Worm (Caenorhabditis elegans) whole organism, L4 larva: ENCODE data around the gene csp-2.

Experiments used
- ama-1 ChIP-seq: fragments of 150-350 bp; optimal IDR thresholded peaks from 2 replicates; lab custom pipeline; 2014; ENCODE audit warnings: inconsistent platforms, mixed read lengths
- ceh-28 ChIP-seq: fragments of 150-350 bp; optimal IDR thresholded peaks from 2 replicates; lab custom pipeline; 2014; ENCODE audit warnings: missing biosample characterization, missing genetic modification reagents, missing genetic modification characterization
- fos-1 ChIP-seq: fragments of 150-350 bp; optimal IDR thresholded peaks from 2 replicates; lab custom pipeline; 2014; ENCODE audit warnings: missing biosample characterization, missing genetic modification characterization
- hmg-1.1 ChIP-seq: fragments of 200-800 bp; sonication (Bioruptor generic); IDR thresholded peaks from 2 replicates; pipeline ENCODE4 v1.3.6; 2022; ENCODE audit warnings: missing genetic modification reagents, missing genetic modification characterization, missing compliant biosample characterization
- lin-13 ChIP-seq: fragments of 150-350 bp; optimal IDR thresholded peaks from 2 replicates; lab custom pipeline; 2014; ENCODE audit warnings: missing biosample characterization, missing genetic modification reagents, missing genetic modification characterization
- lsy-2 ChIP-seq, 2 experiments: fragments of 150-350 bp in 1 of 2; sonication (generic microtip) in 1 of 2; optimal IDR thresholded peaks; 2 replicates each; lab custom pipeline; 2014 to 2017; ENCODE audit warnings: missing biosample characterization in 2 of 2, missing genetic modification characterization in 2 of 2
- mdl-1 ChIP-seq, 2 experiments: fragments of 150-350 bp in 1 of 2; sonication (generic microtip) in 1 of 2; optimal IDR thresholded peaks; 2 replicates each; lab custom pipeline; 2014 to 2017; ENCODE audit warnings: missing biosample characterization in 2 of 2, missing genetic modification characterization in 2 of 2
- nhr-11 ChIP-seq: fragments of 150-350 bp; optimal IDR thresholded peaks from 2 replicates; lab custom pipeline; 2014; ENCODE audit warnings: missing biosample characterization, missing genetic modification characterization
- pha-4 ChIP-seq, 2 experiments: fragments of 150-350 bp in 1 of 2; fragments of 200-800 bp in 1 of 2; sonication (Bioruptor generic) in 1 of 2; IDR thresholded peaks in 1 of 2; optimal IDR thresholded peaks in 1 of 2; 2 replicates each; pipeline versions ENCODE4 v1.3.6 to Lab custom; 2014 to 2022; ENCODE audit warnings: missing genetic modification characterization in 2 of 2, missing genetic modification reagents in 2 of 2, missing biosample characterization in 1 of 2, missing compliant biosample characterization in 1 of 2
- spr-1 ChIP-seq: sonication (generic microtip); optimal IDR thresholded peaks from 2 replicates; lab custom pipeline; 2016; ENCODE audit warnings: mild to moderate bottlenecking, missing genetic modification characterization, missing compliant biosample characterization
- zag-1 ChIP-seq: fragments of 150-350 bp; optimal IDR thresholded peaks from 2 replicates; lab custom pipeline; 2014; ENCODE audit warnings: missing biosample characterization, missing genetic modification characterization

ce11 chrIV:6303642-6304041, 3.9 kb upstream of the csp-2 start, which contains the start of gene srv-25:
- TF ChIP-seq fos-1 (tag; lab: Kevin White, UChicago): no peak
- TF ChIP-seq ceh-28: no peak
- TF ChIP-seq nhr-11 (tag; lab: Kevin White, UChicago): no peak
- TF ChIP-seq ama-1 (lab: Kevin White, UChicago): no peak
- no peak for TF ChIP-seq mdl-1 (tag; optimal IDR thresholded peaks at IDR 0.05; lab: Kevin White, UChicago)
- TF ChIP-seq pha-4 (GFP tag; IDR thresholded peaks at IDR 0.05; lab: Robert Waterston, UW): no peak
- no peak for TF ChIP-seq pha-4 (tag; optimal IDR thresholded peaks at IDR 0.05; lab: Kevin White, UChicago)
- TF ChIP-seq lin-13 (GFP tag; lab: Kevin White, UChicago): no peak
- TF ChIP-seq zag-1 (tag; lab: Kevin White, UChicago): no peak
- TF ChIP-seq lsy-2 (tag; optimal IDR thresholded peaks at IDR 0.05; lab: Kevin White, UChicago): no peak
- TF ChIP-seq spr-1 (tag; lab: Kevin White, UChicago): no peak
- no peak for TF ChIP-seq hmg-1.1 (GFP tag; lab: Robert Waterston, UW)
